Fruit fly (Drosophila melanogaster) S2 (cell line): ENCODE data around the gene CG31997.

Experiments used
- CG8478 ChIP-seq: fragments of >200 bp; optimal IDR thresholded peaks from 2 replicates; lab custom pipeline; 2018
- CTCF ChIP-seq, 2 experiments: fragments of >200 bp; optimal IDR thresholded peaks; 2 replicates each; lab custom pipeline; 2018

- no peak for TF ChIP-seq CTCF (optimal IDR thresholded peaks at IDR 0.05; lab: Kevin White, UChicago)
- no peak for TF ChIP-seq CG8478 (lab: Kevin White, UChicago)
Observed at dm6 chr4:183681-184080, 27.8 kb upstream of the CG31997 start.
